Fruit fly (Drosophila melanogaster): Measurements from ENCODE around the gene pyx.

dm6 chr3L:232267-232666, 9.4 kb upstream of the pyx start, which contains the start of gene CG34454:
- no peak for TF ChIP-seq CG15336 (GFP tag; IDR thresholded peaks at IDR 0.05)
- no peak for TF ChIP-seq Eip93F (GFP tag; optimal IDR thresholded peaks at IDR 0.05)
- TF ChIP-seq Gug (GFP tag; IDR thresholded peaks at IDR 0.05) = no peak
- TF ChIP-seq Eip78C (GFP tag) = no peak
- no peak for TF ChIP-seq vri (GFP tag; optimal IDR thresholded peaks at IDR 0.05)
- TF ChIP-seq CG34406 (GFP tag; optimal IDR thresholded peaks at IDR 0.05) = no peak
- no peak for TF ChIP-seq spab (GFP tag; optimal IDR thresholded peaks at IDR 0.05)
- no peak for TF ChIP-seq Hr39 (GFP tag; optimal IDR thresholded peaks at IDR 0.05)
- no peak for TF ChIP-seq CG11762 (GFP tag; optimal IDR thresholded peaks at IDR 0.05; ENCODE audit: insufficient read depth)
- no peak for TF ChIP-seq CG9139 (GFP tag; optimal IDR thresholded peaks at IDR 0.05)
